Worm (Caenorhabditis elegans) whole organism, young adult: Measurements from ENCODE around the gene srj-40.

Experiments used
- C06A6.2 ChIP-seq: fragments of 200-800 bp; sonication (Bioruptor generic); conservative IDR thresholded peaks from 2 replicates; pipeline ENCODE4 v1.3.6; 2022; ENCODE audit warnings: missing genetic modification characterization, missing compliant biosample characterization
- F33H1.4 ChIP-seq: fragments of 200-800 bp; sonication (Bioruptor generic); IDR thresholded peaks from 2 replicates; pipeline ENCODE4 v1.3.6; 2022; ENCODE audit warnings: missing genetic modification reagents, missing genetic modification characterization, missing compliant biosample characterization
- K11D2.4 ChIP-seq: fragments of 200-800 bp; sonication (Bioruptor generic); IDR thresholded peaks from 2 replicates; pipeline ENCODE4 v1.3.6; 2022; ENCODE audit warnings: missing genetic modification reagents, missing genetic modification characterization, missing compliant biosample characterization
- K12H6.12 ChIP-seq: fragments of 200-800 bp; sonication (Bioruptor generic); optimal IDR thresholded peaks from 2 replicates; lab custom pipeline; 2018; ENCODE audit warnings: mild to moderate bottlenecking, missing genetic modification characterization, missing compliant biosample characterization
- Y56A3A.18 ChIP-seq: fragments of 200-800 bp; sonication (Bioruptor generic); IDR thresholded peaks from 2 replicates; pipeline ENCODE4 v1.3.6; 2022; ENCODE audit warnings: missing genetic modification reagents, missing genetic modification characterization, missing compliant biosample characterization
- ama-1 ChIP-seq, 3 experiments: fragments of 150-350 bp in 1 of 3; sonication (generic microtip) in 2 of 3; optimal IDR thresholded peaks; 2 replicates each; lab custom pipeline; 2014 to 2018; ENCODE audit warnings: missing biosample characterization in 2 of 3, missing genetic modification characterization in 2 of 3, missing genetic modification reagents in 2 of 3
- attf-6 ChIP-seq: fragments of 200-800 bp; sonication (Bioruptor generic); IDR thresholded peaks from 2 replicates; pipeline ENCODE4 v1.3.6; 2022; ENCODE audit warnings: missing genetic modification reagents, missing genetic modification characterization, missing compliant biosample characterization
- ceh-79 ChIP-seq: sonication (generic microtip); optimal IDR thresholded peaks from 2 replicates; lab custom pipeline; 2017; ENCODE audit warnings: mild to moderate bottlenecking, missing genetic modification characterization, missing compliant biosample characterization
- chd-7 ChIP-seq: sonication (generic microtip); optimal IDR thresholded peaks from 2 replicates; lab custom pipeline; 2016; ENCODE audit warnings: mild to moderate bottlenecking, missing genetic modification characterization, moderate library complexity, missing compliant biosample characterization
- die-1 ChIP-seq: sonication (generic microtip); optimal IDR thresholded peaks from 2 replicates; lab custom pipeline; 2016; ENCODE audit warnings: missing genotype, mild to moderate bottlenecking, missing genetic modification characterization, missing compliant biosample characterization
- egrh-3 ChIP-seq: fragments of 200-800 bp; sonication (Bioruptor generic); IDR thresholded peaks from 2 replicates; pipeline ENCODE4 v1.3.6; 2022; ENCODE audit warnings: missing genetic modification reagents, missing genetic modification characterization, missing compliant biosample characterization
- ets-4 ChIP-seq: fragments of 200-800 bp; sonication (Bioruptor generic); optimal IDR thresholded peaks from 2 replicates; lab custom pipeline; 2018; ENCODE audit warnings: mild to moderate bottlenecking, missing genetic modification characterization, missing compliant biosample characterization
- fkh-3 ChIP-seq: sonication (generic microtip); optimal IDR thresholded peaks from 2 replicates; lab custom pipeline; 2016; ENCODE audit warnings: mild to moderate bottlenecking, missing genetic modification characterization, missing compliant biosample characterization
- hmg-1.2 ChIP-seq: fragments of 200-800 bp; sonication (Bioruptor generic); IDR thresholded peaks from 2 replicates; pipeline ENCODE4 v1.3.6; 2022; ENCODE audit warnings: missing genetic modification reagents, missing genetic modification characterization, missing compliant biosample characterization
- hrde-1 ChIP-seq: sonication (generic microtip); optimal IDR thresholded peaks from 2 replicates; lab custom pipeline; 2016; ENCODE audit warnings: missing genetic modification characterization, mild to moderate bottlenecking, missing compliant biosample characterization, moderate library complexity, missing genotype, missing genetic modification reagents, borderline replicate concordance
- let-526 ChIP-seq: fragments of 200-800 bp; sonication (Bioruptor generic); IDR thresholded peaks from 2 replicates; pipeline ENCODE4 v1.3.6; 2022; ENCODE audit warnings: missing genetic modification reagents, missing genetic modification characterization, missing compliant biosample characterization
- lin-54 ChIP-seq: fragments of 200-800 bp; sonication (Bioruptor generic); optimal IDR thresholded peaks from 2 replicates; lab custom pipeline; 2018; ENCODE audit warnings: mild to moderate bottlenecking, missing genetic modification characterization, missing compliant biosample characterization
- madf-8 ChIP-seq: fragments of 200-800 bp; sonication (Bioruptor generic); conservative IDR thresholded peaks from 2 replicates; pipeline ENCODE4 v1.3.6; 2022; ENCODE audit warnings: missing genetic modification reagents, missing genetic modification characterization, missing compliant biosample characterization
- mcd-1 ChIP-seq: fragments of 200-800 bp; sonication (Bioruptor generic); IDR thresholded peaks from 2 replicates; pipeline ENCODE4 v1.3.6; 2022; ENCODE audit warnings: missing genetic modification reagents, missing genetic modification characterization, missing compliant biosample characterization
- mes-4 ChIP-seq: sonication (generic microtip); optimal IDR thresholded peaks from 2 replicates; lab custom pipeline; 2016; ENCODE audit warnings: missing genotype, missing genetic modification characterization, missing compliant biosample characterization
- rcor-1 ChIP-seq: fragments of 200-800 bp; sonication (Bioruptor generic); IDR thresholded peaks from 2 replicates; pipeline ENCODE4 v1.3.6; 2022; ENCODE audit warnings: missing genetic modification reagents, missing genetic modification characterization, missing compliant biosample characterization
- rpc-1 ChIP-seq, 2 experiments: fragments of 150-350 bp in 1 of 2; sonication (generic microtip) in 1 of 2; optimal IDR thresholded peaks; 2 replicates each; lab custom pipeline; 2014 to 2018; ENCODE audit warnings: missing biosample characterization in 1 of 2, missing genetic modification characterization in 1 of 2, missing genetic modification reagents in 1 of 2, missing genotype in 1 of 2
- sdz-38 ChIP-seq: sonication (generic microtip); optimal IDR thresholded peaks from 2 replicates; lab custom pipeline; 2016; ENCODE audit warnings: missing genotype, missing genetic modification characterization, missing compliant biosample characterization
- sea-2 ChIP-seq: fragments of 200-800 bp; sonication (Bioruptor generic); IDR thresholded peaks from 2 replicates; pipeline ENCODE4 v1.3.6; 2022; ENCODE audit warnings: missing genetic modification characterization, missing compliant biosample characterization
- snpc-3.4 ChIP-seq: sonication (generic microtip); optimal IDR thresholded peaks from 2 replicates; lab custom pipeline; 2017; ENCODE audit warnings: missing genetic modification characterization, mild to moderate bottlenecking, missing compliant biosample characterization, antibody characterized with exemption, moderate library complexity, missing genotype, missing genetic modification reagents
- somi-1 ChIP-seq: fragments of 200-800 bp; sonication (Bioruptor generic); optimal IDR thresholded peaks from 2 replicates; lab custom pipeline; 2018; ENCODE audit warnings: mild to moderate bottlenecking, missing genetic modification characterization, missing compliant biosample characterization
- tbp1 ChIP-seq: fragments of 200-800 bp; sonication (Bioruptor generic); optimal IDR thresholded peaks from 2 replicates; lab custom pipeline; 2018; ENCODE audit warnings: mild to moderate bottlenecking, missing genetic modification characterization, missing compliant biosample characterization
- tbx-9 ChIP-seq: sonication (generic microtip); optimal IDR thresholded peaks from 2 replicates; lab custom pipeline; 2016; ENCODE audit warnings: borderline replicate concordance, missing genetic modification characterization, inconsistent platforms, missing compliant biosample characterization
- tlf-1 ChIP-seq: fragments of 200-800 bp; sonication (Bioruptor generic); optimal IDR thresholded peaks from 2 replicates; lab custom pipeline; 2018; ENCODE audit warnings: mild to moderate bottlenecking, missing genetic modification characterization, missing compliant biosample characterization
- unc-130 ChIP-seq: sonication (generic microtip); optimal IDR thresholded peaks from 2 replicates; lab custom pipeline; 2016; ENCODE audit warnings: missing genetic modification reagents, missing genetic modification characterization, missing compliant biosample characterization
- ztf-18 ChIP-seq: sonication (generic microtip); optimal IDR thresholded peaks from 2 replicates; lab custom pipeline; 2016; ENCODE audit warnings: missing genotype, mild to moderate bottlenecking, missing genetic modification characterization, missing compliant biosample characterization
- ztf-25 ChIP-seq: fragments of 200-800 bp; sonication (Bioruptor generic); IDR thresholded peaks from 2 replicates; pipeline ENCODE4 v1.3.6; 2022; ENCODE audit warnings: missing genetic modification reagents, missing genetic modification characterization, missing compliant biosample characterization
- ztf-26 ChIP-seq: sonication (generic microtip); optimal IDR thresholded peaks from 2 replicates; lab custom pipeline; 2017; ENCODE audit warnings: missing genetic modification characterization, missing compliant biosample characterization
- ztf-3 ChIP-seq: fragments of 200-800 bp; sonication (Bioruptor generic); optimal IDR thresholded peaks from 2 replicates; lab custom pipeline; 2018; ENCODE audit warnings: mild to moderate bottlenecking, missing genetic modification characterization, missing compliant biosample characterization

Gene srj-40

ce11 chrV:4116071-4116470 is 14.4 kb downstream of the srj-40 start, which contains the start of gene T05B4.8:
T05B4.8 (minus strand) TSS chrV:4116171.
- no peak for TF ChIP-seq somi-1 (GFP tag; lab: Kevin White, UChicago)
- TF ChIP-seq sea-2 (GFP tag; lab: Robert Waterston, UW) = no peak
- TF ChIP-seq die-1 (tag; lab: Kevin White, UChicago) = no peak

ce11 chrV:4118332-4118731 is 16.7 kb downstream of the srj-40 start, which contains the start of gene T05B4.9:
T05B4.9 (minus strand) TSS chrV:4118432.
- TF ChIP-seq tbx-9 (tag; lab: Kevin White, UChicago) (no peak), rcor-1 (no peak), chd-7 (no peak)

DNA sequence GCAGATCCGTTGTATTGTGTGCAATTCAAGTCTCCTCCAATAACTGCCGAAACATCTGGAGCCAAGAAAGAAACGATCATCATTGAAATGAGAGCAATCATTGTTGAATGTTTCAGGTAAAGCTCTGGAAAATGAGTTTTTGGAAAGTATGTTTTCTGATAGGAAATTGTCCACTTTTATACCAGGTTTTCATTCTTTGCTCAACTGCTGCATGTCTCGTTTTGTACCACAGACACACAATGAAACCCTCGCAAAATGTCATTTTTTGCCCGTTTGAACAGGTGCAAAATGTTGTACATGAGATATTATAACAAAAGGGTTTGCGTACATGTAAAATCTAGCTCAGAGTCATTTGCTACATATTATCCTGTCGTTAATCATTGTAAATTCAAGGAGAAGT is 19.0 kb downstream of the srj-40 start, which contains the start of gene T05B4.10:
T05B4.10 (minus strand) TSS at position 101 of the 400 bp plus-strand sequence.
- no peak for TF ChIP-seq madf-8 (GFP tag; lab: Robert Waterston, UW)
- no peak for TF ChIP-seq ceh-79 (tag; lab: Kevin White, UChicago)
- no peak for TF ChIP-seq mcd-1 (GFP tag; lab: Robert Waterston, UW)
- TF ChIP-seq K12H6.12 (tag; lab: Kevin White, UChicago) = no peak
- no peak for TF ChIP-seq mes-4 (tag; lab: Kevin White, UChicago)
- no peak for TF ChIP-seq ztf-3 (GFP tag; lab: Kevin White, UChicago)
- TF ChIP-seq sea-2 (GFP tag; lab: Robert Waterston, UW) = no peak
- TF ChIP-seq let-526 (GFP tag; lab: Robert Waterston, UW) = no peak
- TF ChIP-seq C06A6.2 = no peak
- no peak for TF ChIP-seq ets-4 (GFP tag; lab: Kevin White, UChicago)
- no peak for TF ChIP-seq ztf-26 (tag; lab: Kevin White, UChicago)
- TF ChIP-seq F33H1.4 = no peak
- TF ChIP-seq ztf-25 (GFP tag; lab: Robert Waterston, UW) = no peak
- TF ChIP-seq somi-1 (GFP tag; lab: Kevin White, UChicago) = no peak
- no peak for TF ChIP-seq lin-54 (GFP tag; lab: Kevin White, UChicago)
- no peak for TF ChIP-seq attf-6
- TF ChIP-seq K11D2.4 (GFP tag; lab: Robert Waterston, UW) = no peak

DNA sequence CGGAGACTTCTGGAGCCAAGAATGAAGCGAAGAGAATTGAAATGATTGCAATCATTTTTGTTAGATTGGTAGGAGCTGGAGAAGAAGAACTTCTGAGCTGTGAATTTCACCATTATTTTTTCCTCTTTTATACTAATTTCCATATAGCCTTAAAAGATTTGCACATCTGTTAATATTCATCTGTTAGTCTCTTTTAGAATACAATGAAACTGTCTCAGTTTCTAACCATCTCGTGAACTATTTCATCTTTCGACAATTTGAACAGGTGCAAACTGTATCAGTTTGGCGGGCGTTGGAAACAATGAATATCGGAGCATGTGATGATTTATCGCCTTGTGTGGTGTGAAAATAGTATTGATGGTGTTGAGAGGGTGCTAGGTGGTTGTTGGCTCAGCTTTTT is 20.7 kb downstream of the srj-40 start, which contains the start of gene phat-5:
phat-5 (minus strand) TSS at position 101 of the 400 bp plus-strand sequence.
- TF ChIP-seq egrh-3 = no peak
- TF ChIP-seq Y56A3A.18 (GFP tag; lab: Robert Waterston, UW) = no peak
- TF ChIP-seq fkh-3 (tag; lab: Kevin White, UChicago) = no peak
- no peak for TF ChIP-seq rpc-1 (optimal IDR thresholded peaks at IDR 0.05; lab: Kevin White, UChicago)
- no peak for TF ChIP-seq rpc-1 (tag; optimal IDR thresholded peaks at IDR 0.05; lab: Kevin White, UChicago)
- TF ChIP-seq snpc-3.4 (tag; lab: Kevin White, UChicago) = no peak
- TF ChIP-seq sdz-38 (tag; lab: Kevin White, UChicago) = no peak
- no peak for TF ChIP-seq hrde-1 (tag; lab: Kevin White, UChicago)
- no peak for TF ChIP-seq ama-1 (optimal IDR thresholded peaks at IDR 0.05; lab: Kevin White, UChicago)
- no peak for TF ChIP-seq ama-1 (GFP tag; optimal IDR thresholded peaks at IDR 0.05; lab: Kevin White, UChicago)
- no peak for TF ChIP-seq tlf-1 (GFP tag; lab: Kevin White, UChicago)
- TF ChIP-seq hmg-1.2 (GFP tag; lab: Robert Waterston, UW) = no peak
- TF ChIP-seq ztf-18 (tag; lab: Kevin White, UChicago) = no peak
- TF ChIP-seq unc-130 (GFP tag; lab: Kevin White, UChicago) = no peak
- TF ChIP-seq tbp1 (GFP tag; lab: Kevin White, UChicago) = no peak
- TF ChIP-seq, all 124 proteins: peak for 0
